Worm (Caenorhabditis elegans) whole organism, young adult: ENCODE measurements around the gene R13D11.10.
"Not testable (repeated sequence)": the region's sequence is repeated elsewhere in the genome, so short reads cannot be mapped to it uniquely, and the experiment has no call there.

Experiments used
- ama-1 ChIP-seq, 3 experiments: fragments of 150-350 bp in 1 of 3; sonication (generic microtip) in 2 of 3; optimal IDR thresholded peaks; 2 replicates each; lab custom pipeline; 2014 to 2018; ENCODE audit warnings: missing biosample characterization in 2 of 3, missing genetic modification characterization in 2 of 3, missing genetic modification reagents in 2 of 3
- hmg-20 ChIP-seq: fragments of 200-800 bp; sonication (Bioruptor generic); IDR thresholded peaks from 2 replicates; pipeline ENCODE4 v1.3.6; 2022; ENCODE audit warnings: missing genetic modification reagents, missing genetic modification characterization, missing compliant biosample characterization
- tbp1 ChIP-seq: fragments of 200-800 bp; sonication (Bioruptor generic); optimal IDR thresholded peaks from 2 replicates; lab custom pipeline; 2018; ENCODE audit warnings: mild to moderate bottlenecking, missing genetic modification characterization, missing compliant biosample characterization

ce11 chrV:820629-821028 lies 7.6 kb upstream of the R13D11.10 start, which contains the start of gene srx-32:
- not testable (repeated sequence) for TF ChIP-seq tbp1 (GFP tag; lab: Kevin White, UChicago); hmg-20 (GFP tag; lab: Robert Waterston, UW); ama-1 (optimal IDR thresholded peaks at IDR 0.05; lab: Kevin White, UChicago); ama-1 (GFP tag; optimal IDR thresholded peaks at IDR 0.05; lab: Kevin White, UChicago)
